Fruit fly (Drosophila melanogaster) whole organism, pupa: Measurements from ENCODE around the gene CG31445.

ENCODE experiments used
- CG10348 ChIP-seq: fragments of 200-800 bp; sonication (Bioruptor generic); IDR thresholded peaks from 2 replicates; pipeline ENCODE4 v1.3.6; 2022; ENCODE audit warnings: missing biosample characterization, missing genetic modification characterization
- CG12605 ChIP-seq: fragments of 200-800 bp; sonication (Bioruptor generic); IDR thresholded peaks from 2 replicates; pipeline ENCODE4 v1.3.6; 2022; ENCODE audit warnings: missing biosample characterization, missing genetic modification characterization
- CG13204 ChIP-seq: fragments of 200-800 bp; sonication (Bioruptor generic); optimal IDR thresholded peaks from 2 replicates; lab custom pipeline; 2018; ENCODE audit warnings: missing biosample characterization, mild to moderate bottlenecking, missing genetic modification characterization, moderate library complexity
- CG14655 ChIP-seq: fragments of 200-800 bp; sonication (Bioruptor generic); optimal IDR thresholded peaks from 3 replicates; lab custom pipeline; 2017; ENCODE audit warnings: mild to moderate bottlenecking, missing biosample characterization, missing genetic modification reagents, missing genetic modification characterization
- CG15710 ChIP-seq: fragments of 200-800 bp; sonication (Bioruptor generic); optimal IDR thresholded peaks from 2 replicates; lab custom pipeline; 2018; ENCODE audit warnings: missing biosample characterization, mild to moderate bottlenecking, missing genetic modification characterization, moderate library complexity
- CG17806 ChIP-seq: fragments of 200-800 bp; sonication (Bioruptor generic); optimal IDR thresholded peaks from 2 replicates; lab custom pipeline; 2018; ENCODE audit warnings: missing biosample characterization, mild to moderate bottlenecking, missing genetic modification characterization, moderate library complexity
- CG32121 ChIP-seq: fragments of 200-800 bp; sonication (Bioruptor generic); IDR thresholded peaks from 2 replicates; pipeline ENCODE4 v1.3.6; 2022; ENCODE audit warnings: missing biosample characterization, missing genetic modification characterization
- CG34367 ChIP-seq: fragments of 200-800 bp; sonication (Bioruptor generic); optimal IDR thresholded peaks from 2 replicates; lab custom pipeline; 2018; ENCODE audit warnings: missing biosample characterization, mild to moderate bottlenecking, missing genetic modification characterization
- CG4496 ChIP-seq: fragments of 200-800 bp; sonication (Bioruptor generic); IDR thresholded peaks from 3 replicates; pipeline ENCODE4 v1.3.6; 2022; ENCODE audit warnings: missing biosample characterization, missing genetic modification characterization
- CG8159 ChIP-seq: fragments of 200-800 bp; sonication (Bioruptor generic); optimal IDR thresholded peaks from 3 replicates; lab custom pipeline; 2018; ENCODE audit warnings: missing biosample characterization, mild to moderate bottlenecking, missing genetic modification characterization, moderate library complexity
- CG8301 ChIP-seq: fragments of 200-800 bp; sonication (Bioruptor generic); optimal IDR thresholded peaks from 2 replicates; lab custom pipeline; 2018; ENCODE audit warnings: missing biosample characterization, mild to moderate bottlenecking, missing genetic modification characterization
- CG9948 ChIP-seq: fragments of 200-800 bp; sonication (Bioruptor generic); optimal IDR thresholded peaks from 2 replicates; lab custom pipeline; 2018; ENCODE audit warnings: missing biosample characterization, mild to moderate bottlenecking, missing genetic modification characterization, moderate library complexity
- D1 ChIP-seq: fragments of 200-800 bp; sonication (Bioruptor generic); optimal IDR thresholded peaks from 2 replicates; lab custom pipeline; 2018; ENCODE audit warnings: missing biosample characterization, mild to moderate bottlenecking, missing genetic modification characterization, moderate library complexity
- EcR ChIP-seq: fragments of 200-800 bp; sonication (Bioruptor generic); optimal IDR thresholded peaks from 3 replicates; lab custom pipeline; 2019; ENCODE audit warnings: missing biosample characterization, missing genetic modification characterization, mild to moderate bottlenecking, moderate library complexity, missing genetic modification reagents
- Ets98B ChIP-seq: fragments of 200-800 bp; sonication (Bioruptor generic); IDR thresholded peaks from 2 replicates; pipeline ENCODE4 v1.3.6; 2022; ENCODE audit warnings: missing biosample characterization, missing genetic modification characterization
- Pif1A ChIP-seq: fragments of 200-800 bp; sonication (Bioruptor generic); optimal IDR thresholded peaks from 3 replicates; lab custom pipeline; 2016; ENCODE audit warnings: missing biosample characterization, missing genetic modification characterization
- Pif1B ChIP-seq: fragments of 200-800 bp; sonication (Bioruptor generic); optimal IDR thresholded peaks from 3 replicates; lab custom pipeline; 2016; ENCODE audit warnings: missing biosample characterization, missing genetic modification characterization
- Snoo ChIP-seq: fragments of 200-800 bp; sonication (Bioruptor generic); optimal IDR thresholded peaks from 3 replicates; lab custom pipeline; 2017; ENCODE audit warnings: missing biosample characterization, mild to moderate bottlenecking, missing genetic modification characterization, inconsistent platforms
- fd96Ca ChIP-seq: fragments of 200-800 bp; sonication (Bioruptor generic); IDR thresholded peaks from 3 replicates; pipeline ENCODE4 v1.3.6; 2022; ENCODE audit warnings: missing biosample characterization, missing genetic modification characterization
- gl ChIP-seq: fragments of 200-800 bp; sonication (Bioruptor generic); optimal IDR thresholded peaks from 2 replicates; lab custom pipeline; 2018; ENCODE audit warnings: missing biosample characterization, mild to moderate bottlenecking, missing genetic modification characterization
- rn ChIP-seq: fragments of 200-800 bp; sonication (Bioruptor generic); IDR thresholded peaks from 2 replicates; pipeline ENCODE4 v1.3.6; 2022; ENCODE audit warnings: missing biosample characterization, missing genetic modification characterization

Gene CG31445

DNA sequence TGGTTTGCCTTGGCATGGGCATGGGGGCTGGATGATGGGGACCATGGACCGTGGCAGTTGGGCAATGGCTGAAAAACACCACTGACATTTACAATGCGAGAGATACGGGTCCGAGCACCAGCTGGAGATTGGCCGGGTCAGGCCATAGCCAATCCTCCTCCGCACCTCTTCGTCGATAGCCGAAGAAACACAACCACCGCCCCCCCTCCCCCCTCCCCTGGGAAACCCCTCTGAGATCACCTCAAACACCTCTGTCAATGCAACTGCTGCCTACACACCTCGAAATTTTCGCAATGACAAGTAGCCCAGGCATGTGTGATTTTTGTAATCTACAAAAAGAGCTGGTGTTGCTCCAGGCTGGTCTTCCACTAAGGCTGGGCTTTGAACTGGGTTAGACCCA is 32.1 kb downstream of the CG31445 start:
- no peak for TF ChIP-seq CG9948 (tag; lab: Kevin White, UChicago)

DNA sequence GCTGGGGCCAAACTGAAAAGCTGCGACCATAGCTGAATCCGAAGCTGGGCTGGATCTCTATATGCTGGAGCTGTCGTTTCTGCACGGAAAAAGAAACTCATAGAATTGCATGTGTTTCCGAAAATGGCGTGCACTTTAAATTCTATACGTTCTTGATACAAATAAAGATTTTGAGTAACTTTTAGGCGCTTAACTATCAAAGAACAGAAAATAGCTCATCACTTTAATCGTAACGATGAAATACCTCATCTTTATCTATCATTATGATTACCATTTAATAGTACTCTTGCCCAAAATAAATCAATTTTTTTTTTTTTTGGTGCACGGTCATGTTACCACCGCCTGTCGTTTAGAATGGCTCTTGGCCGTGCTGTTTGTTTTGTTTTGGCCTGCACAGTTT is 32.9 kb downstream of the CG31445 start:
- TF ChIP-seq Ets98B (peak; percentile 23; the same call in 1 of the 2 replicates), CG8301 (tag; lab: Kevin White, UChicago) (peak; percentile 79), CG34367 (no peak), CG13204 (GFP tag; lab: Kevin White, UChicago) (no peak), CG32121 (peak; percentile 43; the same call in 1 of the 2 replicates), gl (no peak), CG9948 (tag; lab: Kevin White, UChicago) (peak; percentile 50), CG10348 (GFP tag; lab: Robert Waterston, UW) (no peak), CG4496 (GFP tag; lab: Robert Waterston, UW) (peak; percentile 60; the same call in 2 of the 3 replicates), Pif1B (GFP tag; lab: Kevin White, UChicago) (peak; percentile 19), rn (GFP tag; lab: Robert Waterston, UW) (no peak), CG12605 (GFP tag; lab: Robert Waterston, UW) (no peak), fd96Ca (GFP tag; lab: Robert Waterston, UW) (peak; percentile 44; the same call in 1 of the 3 replicates), CG8159 (tag; lab: Kevin White, UChicago) (peak; percentile 19), D1 (tag; lab: Kevin White, UChicago) (no peak), CG17806 (tag; lab: Kevin White, UChicago) (peak; percentile 19), CG14655 (GFP tag; lab: Kevin White, UChicago) (peak; percentile 86), Snoo (tag; lab: Kevin White, UChicago) (no peak), Pif1A (no peak), CG15710 (tag; lab: Kevin White, UChicago) (no peak), EcR (GFP tag; lab: Kevin White, UChicago) (no peak)

DNA sequence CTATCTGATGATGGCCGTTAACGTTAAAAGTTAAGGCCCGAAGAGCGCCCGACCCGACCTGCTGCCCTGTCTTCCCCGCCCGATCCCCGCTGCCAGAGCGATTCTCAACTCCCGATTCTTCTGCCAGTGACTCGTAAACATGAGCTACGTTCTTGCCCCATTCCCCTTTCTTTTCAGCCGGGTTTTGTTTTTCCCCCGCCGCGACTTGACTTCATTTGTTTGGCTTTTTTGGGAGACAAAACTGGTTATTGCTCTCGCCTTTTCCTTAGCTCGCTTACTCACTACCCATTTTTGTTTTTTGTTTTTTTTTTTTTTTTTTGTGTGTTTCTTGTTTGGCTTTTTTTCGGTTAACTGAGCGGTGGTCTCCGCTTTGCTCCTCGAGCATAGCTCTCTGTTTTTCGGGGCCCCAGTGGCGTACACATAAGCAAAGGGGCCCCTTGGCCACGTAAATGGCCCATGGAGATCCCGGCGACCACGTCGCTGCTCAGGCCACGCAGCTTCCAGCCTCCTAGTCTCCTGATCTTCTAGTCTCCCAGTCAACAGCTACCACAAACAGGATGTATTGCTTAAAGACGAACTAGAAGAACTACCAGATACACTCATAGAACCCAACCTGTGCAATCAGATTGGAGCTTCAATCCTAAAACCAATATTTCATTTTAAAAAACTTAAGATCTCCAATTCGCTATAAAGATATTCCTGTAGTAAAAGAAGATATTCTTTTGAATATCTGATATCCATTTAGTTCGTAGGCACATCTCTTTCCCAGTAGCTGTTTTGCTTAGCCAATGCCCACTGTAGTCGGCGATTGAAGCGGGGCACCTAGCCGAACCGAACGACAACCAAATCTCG is 33.9 kb downstream of the CG31445 start:
- TF ChIP-seq Snoo (tag; lab: Kevin White, UChicago) (peak; percentile 73), Pif1B (GFP tag; lab: Kevin White, UChicago) (peak; percentile 88), Ets98B (peak; percentile 83), rn (GFP tag; lab: Robert Waterston, UW) (peak; percentile 61), CG9948 (tag; lab: Kevin White, UChicago) (peak; percentile 69), CG14655 (GFP tag; lab: Kevin White, UChicago) (peak; percentile 86), CG8301 (tag; lab: Kevin White, UChicago) (peak; percentile 76), CG32121 (peak; percentile 76), Pif1A (peak; percentile 77), CG12605 (GFP tag; lab: Robert Waterston, UW) (peak; percentile 92), D1 (tag; lab: Kevin White, UChicago) (peak; percentile 15), CG15710 (tag; lab: Kevin White, UChicago) (peak; percentile 80), CG17806 (tag; lab: Kevin White, UChicago) (peak; percentile 54), CG8159 (tag; lab: Kevin White, UChicago) (peak; percentile 76), gl (peak; percentile 40), fd96Ca (GFP tag; lab: Robert Waterston, UW) (peak; percentile 79), CG13204 (GFP tag; lab: Kevin White, UChicago) (peak; percentile 57), CG34367 (peak; percentile 64), EcR (GFP tag; lab: Kevin White, UChicago) (peak; percentile 88), CG10348 (GFP tag; lab: Robert Waterston, UW) (peak; percentile 72), CG4496 (GFP tag; lab: Robert Waterston, UW) (peak; percentile 86)

DNA sequence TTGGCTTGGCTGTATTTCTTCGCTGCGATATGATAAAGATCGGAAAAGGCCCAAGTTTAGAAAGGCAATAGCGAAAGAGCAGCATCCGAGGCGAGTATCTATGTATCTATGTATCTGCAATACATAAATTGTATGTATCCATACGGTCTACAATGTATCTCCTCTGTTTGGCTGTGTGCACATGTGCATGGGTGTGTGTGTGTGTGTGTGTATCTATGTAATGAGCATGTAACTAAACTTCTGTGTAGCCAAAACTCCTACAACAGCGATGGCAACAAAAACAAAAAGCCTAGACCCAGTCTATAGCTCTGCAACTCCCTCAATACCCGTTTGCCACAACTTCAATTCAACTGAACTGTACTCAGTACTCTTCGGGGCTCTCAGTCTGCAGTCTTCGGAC is 34.5 kb downstream of the CG31445 start:
- TF ChIP-seq fd96Ca (GFP tag; lab: Robert Waterston, UW), result no peak
- no peak for TF ChIP-seq Pif1A
- no peak for TF ChIP-seq CG8301 (tag; lab: Kevin White, UChicago)
- TF ChIP-seq Pif1B (GFP tag; lab: Kevin White, UChicago), result no peak
- no peak for TF ChIP-seq CG32121
- no peak for TF ChIP-seq Ets98B
- no peak for TF ChIP-seq rn (GFP tag; lab: Robert Waterston, UW)
- no peak for TF ChIP-seq CG14655 (GFP tag; lab: Kevin White, UChicago)

- peak; percentile 63 for TF ChIP-seq gl
- TF ChIP-seq Snoo (tag; lab: Kevin White, UChicago), result peak; percentile 38
- peak; percentile 53 for TF ChIP-seq CG13204 (GFP tag; lab: Kevin White, UChicago)
- TF ChIP-seq CG14655 (GFP tag; lab: Kevin White, UChicago), result peak; percentile 90
- peak; percentile 86 for TF ChIP-seq fd96Ca (GFP tag; lab: Robert Waterston, UW)
- TF ChIP-seq rn (GFP tag; lab: Robert Waterston, UW), result peak; percentile 81
- TF ChIP-seq D1 (tag; lab: Kevin White, UChicago), result peak; percentile 37
- peak; percentile 92 for TF ChIP-seq CG8301 (tag; lab: Kevin White, UChicago)
- TF ChIP-seq EcR (GFP tag; lab: Kevin White, UChicago), result no peak
- peak; percentile 89 for TF ChIP-seq CG32121
- TF ChIP-seq CG15710 (tag; lab: Kevin White, UChicago), result peak; percentile 78
- TF ChIP-seq CG10348 (GFP tag; lab: Robert Waterston, UW), result 0 out of 2 replicates have a peak, but pooled peaks have one; percentile 38
- TF ChIP-seq Pif1B (GFP tag; lab: Kevin White, UChicago), result peak; percentile 86
- TF ChIP-seq CG9948 (tag; lab: Kevin White, UChicago), result peak; percentile 83
- peak; percentile 81 for TF ChIP-seq CG34367
- peak; percentile 84 for TF ChIP-seq CG17806 (tag; lab: Kevin White, UChicago)
- peak; percentile 90 for TF ChIP-seq CG4496 (GFP tag; lab: Robert Waterston, UW)
- TF ChIP-seq Pif1A, result peak; percentile 88
- TF ChIP-seq CG8159 (tag; lab: Kevin White, UChicago), result peak; percentile 83
- peak; percentile 93 for TF ChIP-seq Ets98B
- peak; percentile 87 for TF ChIP-seq CG12605 (GFP tag; lab: Robert Waterston, UW)
These were observed 36.6 kb downstream of the CG31445 start for dm6 chr3R:29207996-29208395.
